Fruit fly (Drosophila melanogaster): Measurements from ENCODE around the gene CG1677.

The CG1677 gene

dm6 chrX:7307478-7308200, 98.0 kb downstream of the CG1677 start, which contains the start of gene brk (continued):
- no peak for TF ChIP-seq CG8944 (GFP tag; optimal IDR thresholded peaks at IDR 0.05)
- no peak for TF ChIP-seq CG8359 (GFP tag; optimal IDR thresholded peaks at IDR 0.05; ENCODE audit: borderline replicate concordance)
- TF ChIP-seq ttk (GFP tag; IDR thresholded peaks at IDR 0.05) = no peak
- TF ChIP-seq Aef1 (GFP tag; IDR thresholded peaks at IDR 0.05) = peak; percentile 67
- no peak for TF ChIP-seq HLHmδ (GFP tag; optimal IDR thresholded peaks at IDR 0.05)
- no peak for TF ChIP-seq nerfin-2 (GFP tag; IDR thresholded peaks at IDR 0.05; ENCODE audit: partially characterized antibody)
- TF ChIP-seq phol (tag; optimal IDR thresholded peaks at IDR 0.05) = no peak
- TF ChIP-seq CG8290 (GFP tag; optimal IDR thresholded peaks at IDR 0.05) = no peak
- peak in 1 of 2 experiments; percentile 40 for TF ChIP-seq CG8290 (tag; optimal IDR thresholded peaks at IDR 0.05)
- no peak for TF ChIP-seq sima (GFP tag; optimal IDR thresholded peaks at IDR 0.05)
- TF ChIP-seq pfk (GFP tag; optimal IDR thresholded peaks at IDR 0.05) = no peak
- no peak for TF ChIP-seq lilli (GFP tag; optimal IDR thresholded peaks at IDR 0.05)
- TF ChIP-seq CG11085 (GFP tag; IDR thresholded peaks at IDR 0.05) = no peak
- no peak for TF ChIP-seq CG1602 (GFP tag; optimal IDR thresholded peaks at IDR 0.05)
- TF ChIP-seq bsh (GFP tag; optimal IDR thresholded peaks at IDR 0.05) = no peak
- no peak for TF ChIP-seq usp (GFP tag; optimal IDR thresholded peaks at IDR 0.05)
- TF ChIP-seq Dip3 (GFP tag; optimal IDR thresholded peaks at IDR 0.05) = no peak
- no peak for TF ChIP-seq grau (tag; optimal IDR thresholded peaks at IDR 0.05)
- TF ChIP-seq sqz (GFP tag; optimal IDR thresholded peaks at IDR 0.05) = no peak
- no peak for TF ChIP-seq CG11695 (GFP tag; IDR thresholded peaks at IDR 0.05)
- no peak for TF ChIP-seq tio (GFP tag; optimal IDR thresholded peaks at IDR 0.05)
- no peak for TF ChIP-seq CG9727 (GFP tag; optimal IDR thresholded peaks at IDR 0.05)
- TF ChIP-seq luna (GFP tag; optimal IDR thresholded peaks at IDR 0.05) = no peak
- no peak for TF ChIP-seq Asciz (GFP tag; optimal IDR thresholded peaks at IDR 0.05)
- TF ChIP-seq hkb (optimal IDR thresholded peaks at IDR 0.05) = no peak
- TF ChIP-seq hkb (GFP tag; IDR thresholded peaks at IDR 0.05) = no peak
- TF ChIP-seq CG2202 (tag; optimal IDR thresholded peaks at IDR 0.05) = no peak
- no peak for TF ChIP-seq MBD-R2 (GFP tag; IDR thresholded peaks at IDR 0.05)
- TF ChIP-seq gcm2 (GFP tag; optimal IDR thresholded peaks at IDR 0.05) = no peak
- no peak for TF ChIP-seq CG17912 (GFP tag; optimal IDR thresholded peaks at IDR 0.05)
- TF ChIP-seq CG6683 (GFP tag; optimal IDR thresholded peaks at IDR 0.05) = no peak
- TF ChIP-seq Ets97D (GFP tag; optimal IDR thresholded peaks at IDR 0.05) = no peak
- TF ChIP-seq ind (GFP tag; optimal IDR thresholded peaks at IDR 0.05) = no peak
- no peak for TF ChIP-seq ham (GFP tag; IDR thresholded peaks at IDR 0.05)
- TF ChIP-seq tll (GFP tag; optimal IDR thresholded peaks at IDR 0.05) = no peak
- no peak for TF ChIP-seq D19A (tag; optimal IDR thresholded peaks at IDR 0.05)
- TF ChIP-seq sens-2 (GFP tag; IDR thresholded peaks at IDR 0.05) = no peak
- no peak for TF ChIP-seq CG6765 (GFP tag; optimal IDR thresholded peaks at IDR 0.05)
- TF ChIP-seq knrl (GFP tag; IDR thresholded peaks at IDR 0.05; ENCODE audit: partially characterized antibody) = 0 out of 3 replicates have a peak, but pooled peaks have one; percentile 32
- TF ChIP-seq B-H2 (GFP tag; optimal IDR thresholded peaks at IDR 0.05) = no peak
- TF ChIP-seq gfzf (GFP tag; optimal IDR thresholded peaks at IDR 0.05) = no peak
- TF ChIP-seq CG17328 (GFP tag; IDR thresholded peaks at IDR 0.05) = no peak
- no peak for TF ChIP-seq CG12744 (GFP tag; optimal IDR thresholded peaks at IDR 0.05)
- TF ChIP-seq inv (GFP tag; IDR thresholded peaks at IDR 0.05; ENCODE audit: partially characterized antibody) = no peak
- no peak for TF ChIP-seq CG10209 (GFP tag; optimal IDR thresholded peaks at IDR 0.05)
- TF ChIP-seq CG15479 (GFP tag; optimal IDR thresholded peaks at IDR 0.05) = peak; percentile 94
- TF ChIP-seq CG6813 (GFP tag; optimal IDR thresholded peaks at IDR 0.05) = no peak
- no peak for TF ChIP-seq Elba2 (GFP tag; optimal IDR thresholded peaks at IDR 0.05)
- no peak for TF ChIP-seq psq (GFP tag; optimal IDR thresholded peaks at IDR 0.05)
- TF ChIP-seq CG9215 (GFP tag; IDR thresholded peaks at IDR 0.05) = no peak
- TF ChIP-seq da (GFP tag; optimal IDR thresholded peaks at IDR 0.05) = no peak

All from whole organism, embryonic.